Fruit fly (Drosophila melanogaster): Measurements from ENCODE around the gene CG31465.

Gene CG31465

DNA sequence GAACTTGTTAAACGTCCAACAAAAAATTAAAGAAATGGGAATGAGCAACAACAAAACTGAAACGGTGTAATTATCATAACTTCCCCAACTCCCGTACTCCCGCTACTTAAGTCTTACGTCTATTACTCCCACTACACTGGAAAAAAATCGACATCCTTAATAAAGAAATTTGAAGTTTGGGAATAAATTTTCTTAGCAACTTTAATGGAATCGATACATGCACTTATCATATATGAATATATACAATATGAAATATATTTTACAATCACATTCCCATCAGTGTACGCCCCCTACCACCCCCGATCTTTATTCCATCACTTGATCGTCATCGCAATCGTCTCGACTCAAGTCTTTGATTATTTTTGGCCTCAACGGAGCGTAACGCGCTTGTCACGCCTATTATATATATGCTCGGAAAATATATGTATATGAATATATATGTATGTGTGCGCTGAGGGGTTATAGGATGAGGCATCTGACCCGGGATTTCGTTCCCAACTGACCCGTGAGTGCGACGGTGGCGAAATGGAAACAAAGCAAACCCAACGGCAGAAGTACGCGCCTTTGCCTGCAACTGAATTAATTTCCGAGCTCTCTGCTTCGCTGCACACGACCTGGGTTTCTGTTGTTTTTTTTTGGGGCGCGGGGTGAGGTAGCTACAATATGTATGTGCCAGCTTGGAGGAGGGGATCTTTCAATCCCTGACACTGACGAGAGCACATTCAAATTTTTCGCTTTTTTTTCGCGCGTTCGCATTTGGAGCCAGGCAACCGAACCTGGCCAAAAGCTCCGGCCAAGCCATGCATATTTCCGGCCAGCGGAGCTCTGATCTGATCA, 46.2 kb upstream of the CG31465 start (continued):
- TF ChIP-seq luna (GFP tag; optimal IDR thresholded peaks at IDR 0.05) (no peak), D (optimal IDR thresholded peaks at IDR 0.05) (no peak), D (GFP tag; optimal IDR thresholded peaks at IDR 0.05) (peak; percentile 27), CG13424 (tag; optimal IDR thresholded peaks at IDR 0.05) (peak; percentile 37), so (GFP tag; IDR thresholded peaks at IDR 0.05) (no peak), oc (tag; optimal IDR thresholded peaks at IDR 0.05) (peak; percentile 26), CG2712 (tag; optimal IDR thresholded peaks at IDR 0.05) (peak; percentile 66), CG3407 (GFP tag; optimal IDR thresholded peaks at IDR 0.05) (peak; percentile 39), croc (GFP tag; conservative IDR thresholded peaks at IDR 0.05) (no peak), CG10209 (GFP tag; optimal IDR thresholded peaks at IDR 0.05) (peak; percentile 44), chinmo (GFP tag; IDR thresholded peaks at IDR 0.05; ENCODE audit: partially characterized antibody) (0 out of 4 replicates have a peak, but pooled peaks have one; percentile 26), trem (tag; optimal IDR thresholded peaks at IDR 0.05) (peak; percentile 1), Hr3 (GFP tag; optimal IDR thresholded peaks at IDR 0.05) (peak; percentile 24), prd (optimal IDR thresholded peaks at IDR 0.05) (no peak), prd (GFP tag; IDR thresholded peaks at IDR 0.05) (peak; percentile 16; the same call in 1 of the 3 replicates), CG7357 (GFP tag; IDR thresholded peaks at IDR 0.05) (0 out of 3 replicates have a peak, but pooled peaks have one; percentile 8), Rx (GFP tag; IDR thresholded peaks at IDR 0.05) (0 out of 2 replicates have a peak, but pooled peaks have one; percentile 16), nmo (GFP tag; optimal IDR thresholded peaks at IDR 0.05) (peak; percentile 59), Ptx1 (GFP tag; IDR thresholded peaks at IDR 0.05) (0 out of 2 replicates have a peak, but pooled peaks have one; percentile 20), CG7556 (GFP tag; optimal IDR thresholded peaks at IDR 0.05) (peak; percentile 45), D19A (tag; optimal IDR thresholded peaks at IDR 0.05) (peak; percentile 32), eve (GFP tag; optimal IDR thresholded peaks at IDR 0.05) (peak in 1 of 2 experiments; percentile 67), row (GFP tag; IDR thresholded peaks at IDR 0.05) (peak; percentile 52; the same call in 2 of the 3 replicates), crol (GFP tag; IDR thresholded peaks at IDR 0.05) (peak; percentile 59), sisA (GFP tag; IDR thresholded peaks at IDR 0.05) (peak; percentile 19; the same call in 1 of the 2 replicates), sc (optimal IDR thresholded peaks at IDR 0.05) (no peak), sc (GFP tag; optimal IDR thresholded peaks at IDR 0.05) (peak; percentile 34), CG13775 (GFP tag; optimal IDR thresholded peaks at IDR 0.05) (peak; percentile 15), CG10147 (GFP tag; optimal IDR thresholded peaks at IDR 0.05) (no peak), CG12769 (tag; optimal IDR thresholded peaks at IDR 0.05) (peak; percentile 17), CG31224 (GFP tag; IDR thresholded peaks at IDR 0.05) (no peak), pros (GFP tag; optimal IDR thresholded peaks at IDR 0.05) (peak; percentile 77), vvl (GFP tag; IDR thresholded peaks at IDR 0.05) (peak; percentile 72), Pdp1 (GFP tag; optimal IDR thresholded peaks at IDR 0.05) (peak in 1 of 2 experiments; percentile 14), mld (GFP tag; IDR thresholded peaks at IDR 0.05; ENCODE audit: partially characterized antibody) (no peak), CG17361 (GFP tag; IDR thresholded peaks at IDR 0.05) (peak; percentile 58; the same call in 2 of the 3 replicates), CG17829 (tag; optimal IDR thresholded peaks at IDR 0.05) (peak; percentile 70), Usf (GFP tag; optimal IDR thresholded peaks at IDR 0.05) (peak; percentile 14), CG10274 (GFP tag; optimal IDR thresholded peaks at IDR 0.05) (no peak), Nf-YB (GFP tag; optimal IDR thresholded peaks at IDR 0.05) (peak; percentile 19), CG10654 (GFP tag; optimal IDR thresholded peaks at IDR 0.05) (no peak), Sox100B (GFP tag; optimal IDR thresholded peaks at IDR 0.05) (peak; percentile 25), CG9437 (GFP tag; optimal IDR thresholded peaks at IDR 0.05) (peak; percentile 16), CG1603 (tag; optimal IDR thresholded peaks at IDR 0.05) (peak; percentile 70), PHDP (tag; optimal IDR thresholded peaks at IDR 0.05) (peak; percentile 43), CG9727 (GFP tag; optimal IDR thresholded peaks at IDR 0.05) (peak; percentile 36), CG32772 (GFP tag; IDR thresholded peaks at IDR 0.05) (peak; percentile 47), H15 (GFP tag; IDR thresholded peaks at IDR 0.05) (0 out of 3 replicates have a peak, but pooled peaks have one; percentile 46), CG17385 (GFP tag; optimal IDR thresholded peaks at IDR 0.05) (peak; percentile 14)
